Worm (Caenorhabditis elegans) whole organism, L4 larva: ENCODE results near the gene F47B10.4.

Experiments
- T20F7.1 ChIP-seq: fragments of 200-800 bp; sonication (Bioruptor generic); optimal IDR thresholded peaks from 2 replicates; lab custom pipeline; 2018; ENCODE audit warnings: mild to moderate bottlenecking, missing genetic modification characterization, missing compliant biosample characterization
- lin-13 ChIP-seq: fragments of 150-350 bp; optimal IDR thresholded peaks from 2 replicates; lab custom pipeline; 2014; ENCODE audit warnings: missing biosample characterization, missing genetic modification reagents, missing genetic modification characterization

ce11 chrX:10932087-10932486 lies 41.0 kb downstream of the F47B10.4 start:
- no peak for TF ChIP-seq T20F7.1
- no peak for TF ChIP-seq lin-13 (GFP tag; lab: Kevin White, UChicago)
